Worm (Caenorhabditis elegans) whole organism, L2 larva: ENCODE data around the gene F56A8.3.

Experiments
- aly-2 ChIP-seq: fragments of 150-350 bp; optimal IDR thresholded peaks from 2 replicates; lab custom pipeline; 2014; ENCODE audit warnings: missing biosample characterization, missing genetic modification characterization
- ama-1 ChIP-seq: fragments of 150-350 bp; optimal IDR thresholded peaks from 2 replicates; lab custom pipeline; 2018; ENCODE audit warnings: inconsistent platforms
- mbf-1 ChIP-seq: sonication (generic microtip); optimal IDR thresholded peaks from 2 replicates; lab custom pipeline; 2017; ENCODE audit warnings: missing biosample characterization, missing genetic modification characterization
- nhr-12 ChIP-seq: fragments of 150-350 bp; optimal IDR thresholded peaks from 2 replicates; lab custom pipeline; 2014; ENCODE audit warnings: missing biosample characterization, missing genetic modification characterization

DNA sequence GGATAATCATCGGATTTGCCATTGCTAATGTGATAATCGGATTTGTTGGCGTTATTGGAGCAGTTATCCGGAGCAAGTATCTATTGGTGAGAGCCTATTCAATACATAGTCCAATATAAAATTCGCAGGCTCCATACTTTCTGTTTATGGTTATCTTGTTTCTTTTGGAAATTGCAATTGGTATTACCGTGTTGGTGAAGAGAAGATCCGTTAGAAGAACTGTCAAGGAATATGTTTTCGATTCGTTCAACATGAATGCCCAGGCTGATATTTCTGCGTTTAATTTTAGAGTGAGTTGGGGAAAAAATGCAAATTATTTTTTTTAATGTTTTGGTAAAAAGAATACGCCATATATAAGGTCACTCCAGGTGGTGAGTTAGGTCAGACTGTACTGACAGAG, 43.6 kb upstream of the F56A8.3 start:
- TF ChIP-seq aly-2 (tag; lab: Kevin White, UChicago) (no peak), nhr-12 (no peak), ama-1 (lab: Kevin White, UChicago) (no peak), mbf-1 (tag; lab: Kevin White, UChicago) (no peak)
